Fruit fly (Drosophila melanogaster) whole organism, embryonic: ENCODE results near the gene Lst8.
A peak's percentile ranks its signal among the peaks of the same experiment; 100 is the strongest.

ENCODE experiments used
- Atf-2 ChIP-seq: fragments of 200-800 bp; sonication (Bioruptor generic); optimal IDR thresholded peaks from 2 replicates; lab custom pipeline; 2016; ENCODE audit warnings: missing biosample characterization, missing genetic modification characterization
- Atf6 ChIP-seq: fragments of 200-800 bp; sonication (Bioruptor generic); IDR thresholded peaks from 2 replicates; pipeline ENCODE4 v1.3.6; 2022; ENCODE audit warnings: missing biosample characterization, missing genetic modification characterization
- CG11504 ChIP-seq: fragments of 200-800 bp; sonication (Bioruptor generic); optimal IDR thresholded peaks from 3 replicates; lab custom pipeline; 2019; ENCODE audit warnings: missing biosample characterization, mild to moderate bottlenecking, missing genetic modification characterization, moderate library complexity
- CG12299 ChIP-seq: fragments of 200-800 bp; sonication (Bioruptor generic); optimal IDR thresholded peaks from 2 replicates; lab custom pipeline; 2018; ENCODE audit warnings: missing biosample characterization, mild to moderate bottlenecking, missing genetic modification characterization
- CG1233 ChIP-seq: fragments of 200-800 bp; sonication (Bioruptor generic); optimal IDR thresholded peaks from 4 replicates; lab custom pipeline; 2018; ENCODE audit warnings: missing biosample characterization, mild to moderate bottlenecking, missing genetic modification characterization
- CG13296 ChIP-seq: fragments of 200-800 bp; sonication (Bioruptor generic); optimal IDR thresholded peaks from 3 replicates; lab custom pipeline; 2018; ENCODE audit warnings: missing biosample characterization, mild to moderate bottlenecking, missing genetic modification characterization
- CG15269 ChIP-seq: fragments of 200-800 bp; sonication (Bioruptor generic); optimal IDR thresholded peaks from 2 replicates; lab custom pipeline; 2018; ENCODE audit warnings: missing biosample characterization, mild to moderate bottlenecking, missing genetic modification characterization, moderate library complexity
- CG1529 ChIP-seq: fragments of 200-800 bp; sonication (Bioruptor generic); optimal IDR thresholded peaks from 3 replicates; lab custom pipeline; 2018; ENCODE audit warnings: missing biosample characterization, missing genetic modification characterization
- CG16815 ChIP-seq: fragments of 200-800 bp; sonication (Bioruptor generic); optimal IDR thresholded peaks from 3 replicates; lab custom pipeline; 2017; ENCODE audit warnings: missing biosample characterization, mild to moderate bottlenecking, missing genetic modification characterization
- CG17328 ChIP-seq: fragments of 200-800 bp; sonication (Bioruptor generic); IDR thresholded peaks from 2 replicates; pipeline ENCODE4 v1.3.6; 2022; ENCODE audit warnings: missing biosample characterization, missing genetic modification characterization
- CG18764 ChIP-seq: fragments of 200-800 bp; sonication (Bioruptor generic); optimal IDR thresholded peaks from 3 replicates; lab custom pipeline; 2016; ENCODE audit warnings: missing biosample characterization, missing genetic modification characterization
- CG2129 ChIP-seq: fragments of 200-800 bp; sonication (Bioruptor generic); IDR thresholded peaks from 2 replicates; pipeline ENCODE4 v1.3.6; 2022; ENCODE audit warnings: missing biosample characterization, missing genetic modification characterization; ENCODE audit not compliant: partially characterized antibody
- CG2678 ChIP-seq: fragments of 200-800 bp; sonication (Bioruptor generic); optimal IDR thresholded peaks from 3 replicates; lab custom pipeline; 2019; ENCODE audit warnings: missing biosample characterization, mild to moderate bottlenecking, missing genetic modification characterization, moderate library complexity
- CG31365 ChIP-seq: fragments of 200-800 bp; sonication (Bioruptor generic); optimal IDR thresholded peaks from 2 replicates; lab custom pipeline; 2018; ENCODE audit warnings: missing biosample characterization, mild to moderate bottlenecking, missing genetic modification characterization
- CG32532 ChIP-seq: fragments of 200-800 bp; sonication (Bioruptor generic); IDR thresholded peaks from 2 replicates; pipeline ENCODE4 v1.3.6; 2022; ENCODE audit warnings: missing biosample characterization, missing genetic modification characterization
- CG32767 ChIP-seq: fragments of 200-800 bp; sonication (Bioruptor generic); IDR thresholded peaks from 2 replicates; pipeline ENCODE4 v1.3.6; 2022; ENCODE audit warnings: missing biosample characterization, missing genetic modification characterization
- CG33557 ChIP-seq: fragments of 200-800 bp; sonication (Bioruptor generic); optimal IDR thresholded peaks from 2 replicates; lab custom pipeline; 2019; ENCODE audit warnings: missing biosample characterization, mild to moderate bottlenecking, missing genetic modification characterization, moderate library complexity
- CG3726 ChIP-seq: fragments of 200-800 bp; sonication (Bioruptor generic); IDR thresholded peaks from 3 replicates; pipeline ENCODE4, ENCODE4 v1.3.6; 2022; ENCODE audit warnings: missing biosample characterization, missing genetic modification characterization
- CG4404 ChIP-seq: fragments of 200-800 bp; sonication (Bioruptor generic); IDR thresholded peaks from 2 replicates; pipeline ENCODE4 v1.3.6; 2022; ENCODE audit warnings: missing biosample characterization, missing genetic modification characterization
- CG4820 ChIP-seq: fragments of 200-800 bp; sonication (Bioruptor generic); optimal IDR thresholded peaks from 3 replicates; lab custom pipeline; 2016; ENCODE audit warnings: missing biosample characterization, missing genetic modification characterization
- CG4854 ChIP-seq: fragments of 200-800 bp; sonication (Bioruptor generic); optimal IDR thresholded peaks from 2 replicates; lab custom pipeline; 2016; ENCODE audit warnings: missing biosample characterization, missing genetic modification characterization, inconsistent platforms
- CG8359 ChIP-seq: fragments of 200-800 bp; sonication (Bioruptor generic); optimal IDR thresholded peaks from 2 replicates; lab custom pipeline; 2017; ENCODE audit warnings: missing biosample characterization, mild to moderate bottlenecking, missing genetic modification characterization, borderline replicate concordance
- CG8924 ChIP-seq: fragments of 200-800 bp; optimal IDR thresholded peaks from 3 replicates; lab custom pipeline; 2019; ENCODE audit warnings: missing biosample characterization, mild to moderate bottlenecking, missing genetic modification characterization, moderate library complexity
- CTCF ChIP-seq: fragments of 200-800 bp; sonication (Bioruptor generic); optimal IDR thresholded peaks from 2 replicates; lab custom pipeline; 2017; ENCODE audit warnings: missing biosample characterization, mild to moderate bottlenecking, missing genetic modification characterization, moderate library complexity
- Dip2 ChIP-seq: fragments of 200-800 bp; sonication (Bioruptor generic); IDR thresholded peaks from 2 replicates; pipeline ENCODE4 v1.3.6; 2022; ENCODE audit warnings: missing biosample characterization, missing genetic modification characterization
- Elba2 ChIP-seq: fragments of 200-800 bp; sonication (Bioruptor generic); optimal IDR thresholded peaks from 3 replicates; lab custom pipeline; 2016; ENCODE audit warnings: missing biosample characterization, missing genetic modification characterization
- Hand ChIP-seq: fragments of 200-800 bp; sonication (Bioruptor generic); optimal IDR thresholded peaks from 2 replicates; lab custom pipeline; 2017; ENCODE audit warnings: mild to moderate bottlenecking, missing biosample characterization, missing genetic modification reagents, missing genetic modification characterization
- Lhr ChIP-seq: fragments of 200-800 bp; sonication (Bioruptor generic); optimal IDR thresholded peaks from 3 replicates; lab custom pipeline; 2017; ENCODE audit warnings: mild to moderate bottlenecking, missing biosample characterization, missing genetic modification reagents, missing genetic modification characterization
- Lim3 ChIP-seq: fragments of 200-800 bp; sonication (Bioruptor generic); IDR thresholded peaks from 2 replicates; pipeline ENCODE4 v1.3.6; 2022; ENCODE audit warnings: missing biosample characterization, missing genetic modification characterization
- NC2α ChIP-seq: fragments of 200-800 bp; sonication (Bioruptor generic); optimal IDR thresholded peaks from 2 replicates; lab custom pipeline; 2016; ENCODE audit warnings: missing biosample characterization, missing genetic modification characterization
- NK7.1 ChIP-seq: fragments of 200-800 bp; sonication (Bioruptor generic); optimal IDR thresholded peaks from 3 replicates; lab custom pipeline; 2016; ENCODE audit warnings: missing biosample characterization, missing genetic modification characterization
- Oaz ChIP-seq: fragments of 200-800 bp; sonication (Bioruptor generic); IDR thresholded peaks from 2 replicates; pipeline ENCODE4 v1.3.6; 2022; ENCODE audit warnings: missing biosample characterization, missing genetic modification characterization
- Side ChIP-seq: fragments of 200-800 bp; sonication (Bioruptor generic); optimal IDR thresholded peaks from 2 replicates; lab custom pipeline; 2016; ENCODE audit warnings: missing biosample characterization, missing genetic modification characterization
- Sry-δ ChIP-seq: fragments of 200-800 bp; sonication (Bioruptor generic); optimal IDR thresholded peaks from 2 replicates; lab custom pipeline; 2016; ENCODE audit warnings: missing biosample characterization, missing genetic modification characterization
- Stat92E ChIP-seq, 3 experiments: fragments of >200 bp in 2 of 3; fragments of 200-800 bp in 1 of 3; sonication (Bioruptor generic) in 1 of 3; optimal IDR thresholded peaks; 2 replicates each; lab custom pipeline; 2017 to 2019; ENCODE audit warnings: missing biosample characterization in 3 of 3, missing genetic modification characterization in 3 of 3, mild to moderate bottlenecking in 1 of 3, moderate library complexity in 1 of 3
- Tbp ChIP-seq: fragments of >200 bp; optimal IDR thresholded peaks from 2 replicates; lab custom pipeline; 2018; ENCODE audit warnings: missing biosample characterization, missing genetic modification characterization
- ab ChIP-seq: fragments of 200-800 bp; sonication (Bioruptor generic); optimal IDR thresholded peaks from 2 replicates; lab custom pipeline; 2016; ENCODE audit warnings: missing biosample characterization, missing genetic modification characterization
- az2 ChIP-seq: fragments of 200-800 bp; sonication (Bioruptor generic); optimal IDR thresholded peaks from 3 replicates; lab custom pipeline; 2016; ENCODE audit warnings: missing biosample characterization, missing genetic modification characterization
- bigmax ChIP-seq: fragments of 200-800 bp; sonication (Bioruptor generic); optimal IDR thresholded peaks from 2 replicates; lab custom pipeline; 2018; ENCODE audit warnings: missing biosample characterization, mild to moderate bottlenecking, missing genetic modification characterization
- cad ChIP-seq: fragments of >200 bp; optimal IDR thresholded peaks from 2 replicates; lab custom pipeline; 2017; ENCODE audit warnings: missing biosample characterization, missing genetic modification characterization
- gro ChIP-seq: fragments of 200-800 bp; sonication (Bioruptor generic); optimal IDR thresholded peaks from 2 replicates; lab custom pipeline; 2016; ENCODE audit warnings: missing biosample characterization, missing genetic modification characterization
- gsb ChIP-seq: fragments of 200-800 bp; sonication (Bioruptor generic); IDR thresholded peaks from 2 replicates; pipeline ENCODE4 v1.3.6; 2022; ENCODE audit warnings: missing biosample characterization, missing genetic modification characterization
- her ChIP-seq: fragments of 200-800 bp; sonication (Bioruptor generic); optimal IDR thresholded peaks from 2 replicates; lab custom pipeline; 2016; ENCODE audit warnings: missing biosample characterization, missing genetic modification characterization
- jigr1 ChIP-seq: fragments of 200-800 bp; sonication (Bioruptor generic); IDR thresholded peaks from 3 replicates; pipeline ENCODE4 v1.3.6; 2022; ENCODE audit warnings: missing biosample characterization, missing genetic modification characterization
- lmd ChIP-seq: fragments of 200-800 bp; sonication (Bioruptor generic); IDR thresholded peaks from 2 replicates; pipeline ENCODE4 v1.3.6; 2022; ENCODE audit warnings: missing biosample characterization, missing genetic modification characterization
- nom ChIP-seq: fragments of 200-800 bp; sonication (Bioruptor generic); optimal IDR thresholded peaks from 2 replicates; lab custom pipeline; 2017; ENCODE audit warnings: missing biosample characterization, missing genetic modification characterization, mild to moderate bottlenecking, moderate library complexity, missing genetic modification reagents
- slou ChIP-seq: fragments of 200-800 bp; sonication (Bioruptor generic); optimal IDR thresholded peaks from 3 replicates; lab custom pipeline; 2016; ENCODE audit warnings: missing biosample characterization, missing genetic modification characterization
- slp2 ChIP-seq: fragments of 200-800 bp; sonication (Bioruptor generic); optimal IDR thresholded peaks from 2 replicates; lab custom pipeline; 2016; ENCODE audit warnings: missing biosample characterization, missing genetic modification characterization
- sqz ChIP-seq: fragments of 200-800 bp; sonication (Bioruptor generic); optimal IDR thresholded peaks from 3 replicates; lab custom pipeline; 2018; ENCODE audit warnings: missing biosample characterization, mild to moderate bottlenecking, missing genetic modification characterization
- trh ChIP-seq: fragments of 200-800 bp; sonication (Bioruptor generic); optimal IDR thresholded peaks from 2 replicates; lab custom pipeline; 2016; ENCODE audit warnings: missing biosample characterization, missing genetic modification characterization
- z ChIP-seq: fragments of 200-800 bp; sonication (Bioruptor generic); IDR thresholded peaks from 3 replicates; pipeline ENCODE4 v1.3.6; 2022; ENCODE audit warnings: missing biosample characterization, missing genetic modification characterization
- zen ChIP-seq: fragments of 200-800 bp; sonication (Bioruptor generic); optimal IDR thresholded peaks from 3 replicates; lab custom pipeline; 2018; ENCODE audit warnings: missing biosample characterization, mild to moderate bottlenecking, missing genetic modification characterization, moderate library complexity

The Lst8 gene

DNA sequence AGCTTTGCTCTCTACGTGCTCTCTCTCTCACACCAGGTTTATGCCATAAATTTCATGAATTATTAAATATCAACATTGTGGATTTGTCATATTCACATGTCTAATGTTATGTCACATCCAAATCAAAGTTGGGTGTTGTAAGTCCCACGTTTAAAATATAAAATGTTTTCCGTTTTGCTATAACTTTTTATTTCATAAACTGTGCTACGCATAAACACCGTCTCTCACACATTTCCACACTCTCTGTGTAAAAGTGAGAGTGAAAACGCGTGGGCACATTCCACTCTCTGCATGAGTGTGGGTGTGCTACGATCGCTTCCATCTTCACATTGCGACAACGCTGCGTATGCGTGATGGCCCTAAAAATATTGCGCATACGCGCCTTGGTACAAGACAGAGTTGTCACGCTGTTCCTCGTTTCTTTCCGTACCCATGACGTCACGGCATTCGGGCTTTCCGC is 35.0 kb upstream of the Lst8 start (continued):
- TF ChIP-seq CG16815 (peak; percentile 51), CG18764 (peak; percentile 89), Lhr (GFP tag; lab: Kevin White, UChicago) (peak; percentile 62), Lim3 (GFP tag; lab: Robert Waterston, UW) (peak; percentile 60; the same call in 1 of the 2 replicates), Dip2 (GFP tag; lab: Robert Waterston, UW) (peak; percentile 18; the same call in 1 of the 2 replicates), CG4820 (GFP tag; lab: Kevin White, UChicago) (peak; percentile 99), trh (GFP tag; lab: Kevin White, UChicago) (peak; percentile 90), az2 (GFP tag; lab: Kevin White, UChicago) (peak; percentile 92), nom (GFP tag; lab: Kevin White, UChicago) (peak; percentile 77), gro (GFP tag; lab: Kevin White, UChicago) (peak; percentile 98), CG4404 (GFP tag; lab: Robert Waterston, UW) (peak; percentile 59), jigr1 (GFP tag; lab: Robert Waterston, UW) (peak; percentile 50; the same call in 1 of the 3 replicates), cad (no peak), Tbp (GFP tag; lab: Kevin White, UChicago) (no peak), CG31365 (tag; lab: Kevin White, UChicago) (peak; percentile 93), CG12299 (tag; lab: Kevin White, UChicago) (peak; percentile 99), Hand (peak; percentile 98), NC2α (GFP tag; lab: Kevin White, UChicago) (peak; percentile 83), sqz (GFP tag; lab: Kevin White, UChicago) (peak; percentile 89), Side (GFP tag; lab: Kevin White, UChicago) (peak; percentile 97), Stat92E (GFP tag; optimal IDR thresholded peaks at IDR 0.05; lab: Kevin White, UChicago) (peak in 1 of 3 experiments; percentile 41), CTCF (GFP tag; lab: Kevin White, UChicago) (peak; percentile 68), CG11504 (tag; lab: Kevin White, UChicago) (peak; percentile 96), Atf-2 (peak; percentile 88), z (GFP tag; lab: Robert Waterston, UW) (no peak), her (GFP tag; lab: Kevin White, UChicago) (peak; percentile 95), NK7.1 (GFP tag; lab: Kevin White, UChicago) (peak; percentile 92), Elba2 (GFP tag; lab: Kevin White, UChicago) (no peak), CG32532 (GFP tag; lab: Robert Waterston, UW) (peak; percentile 97), gsb (GFP tag; lab: Robert Waterston, UW) (peak; percentile 94), CG2678 (tag; lab: Kevin White, UChicago) (peak; percentile 99), CG17328 (GFP tag; lab: Robert Waterston, UW) (peak; percentile 94), CG33557 (peak; percentile 77), CG2129 (GFP tag; lab: Robert Waterston, UW) (no peak), CG1233 (peak; percentile 97), CG4854 (GFP tag; lab: Kevin White, UChicago) (peak; percentile 96), CG8924 (tag; lab: Kevin White, UChicago) (peak; percentile 99), Oaz (GFP tag; lab: Robert Waterston, UW) (peak; percentile 94), Sry-δ (peak; percentile 65), CG1529 (GFP tag; lab: Kevin White, UChicago) (peak; percentile 88), slou (GFP tag; lab: Kevin White, UChicago) (peak; percentile 85), Atf6 (GFP tag; lab: Robert Waterston, UW) (peak; percentile 98), ab (GFP tag; lab: Kevin White, UChicago) (peak; percentile 71), slp2 (GFP tag; lab: Kevin White, UChicago) (peak; percentile 92), CG15269 (peak; percentile 99), zen (tag; lab: Kevin White, UChicago) (peak; percentile 89), CG8359 (peak; percentile 87), CG32767 (GFP tag; lab: Robert Waterston, UW) (peak; percentile 94), bigmax (GFP tag; lab: Kevin White, UChicago) (peak; percentile 74), CG3726 (peak; percentile 93), lmd (GFP tag; lab: Robert Waterston, UW) (peak; percentile 94), CG13296 (peak; percentile 99)
